Worm (Caenorhabditis elegans) whole organism, L1 larva: Measurements from ENCODE around the gene pkc-3.
A peak's percentile ranks its signal among the peaks of the same experiment; 100 is the strongest.

Experiments used
- C16A3.4 ChIP-seq: fragments of 150-350 bp; optimal IDR thresholded peaks from 2 replicates; lab custom pipeline; 2014; ENCODE audit warnings: missing biosample characterization, missing genetic modification characterization
- F16B12.6 ChIP-seq: fragments of 150-350 bp; optimal IDR thresholded peaks from 2 replicates; lab custom pipeline; 2014; ENCODE audit warnings: missing biosample characterization, missing genetic modification characterization
- alr-1 ChIP-seq: fragments of 200-800 bp; sonication (Bioruptor generic); optimal IDR thresholded peaks from 2 replicates; lab custom pipeline; 2018; ENCODE audit warnings: borderline replicate concordance, mild to moderate bottlenecking, missing genetic modification characterization, missing compliant biosample characterization
- aly-2 ChIP-seq: fragments of 150-350 bp; optimal IDR thresholded peaks from 2 replicates; lab custom pipeline; 2014; ENCODE audit warnings: missing biosample characterization, missing genetic modification characterization
- ama-1 ChIP-seq: fragments of 150-350 bp; optimal IDR thresholded peaks from 2 replicates; lab custom pipeline; 2014
- blmp-1 ChIP-seq: fragments of 150-350 bp; optimal IDR thresholded peaks from 2 replicates; lab custom pipeline; 2014; ENCODE audit warnings: missing biosample characterization, missing genetic modification characterization
- ceh-8 ChIP-seq: fragments of 200-800 bp; sonication (Bioruptor generic); optimal IDR thresholded peaks from 2 replicates; lab custom pipeline; 2018; ENCODE audit warnings: mild to moderate bottlenecking, missing genetic modification characterization, moderate library complexity, missing compliant biosample characterization
- ceh-82 ChIP-seq, 3 experiments: fragments of 150-350 bp in 1 of 3; sonication (generic microtip) in 2 of 3; optimal IDR thresholded peaks; 2 replicates each; lab custom pipeline; 2014 to 2017; ENCODE audit warnings: missing biosample characterization in 3 of 3, missing genetic modification characterization in 3 of 3
- ceh-88 ChIP-seq: fragments of 200-800 bp; sonication (Bioruptor generic); IDR thresholded peaks from 2 replicates; pipeline ENCODE4 v1.3.6; 2022; ENCODE audit warnings: missing genetic modification characterization, missing compliant biosample characterization
- dpl-1 ChIP-seq, 3 experiments: fragments of 150-350 bp in 2 of 3; sonication (generic microtip) in 1 of 3; optimal IDR thresholded peaks; 2 replicates each; lab custom pipeline; 2014 to 2017; ENCODE audit warnings: missing biosample characterization in 3 of 3, missing genetic modification characterization in 3 of 3, missing genetic modification reagents in 3 of 3
- dsc-1 ChIP-seq: sonication (generic microtip); optimal IDR thresholded peaks from 2 replicates; lab custom pipeline; 2016; ENCODE audit warnings: mild to moderate bottlenecking, missing genetic modification characterization, missing compliant biosample characterization
- efl-1 ChIP-seq, 4 experiments: fragments of 150-350 bp; optimal IDR thresholded peaks in 3 of 4; peaks in 1 of 4; 1 replicate in 1 of 4; 2 replicates in 3 of 4; lab custom pipeline; 2014; ENCODE audit warnings: missing biosample characterization in 2 of 4, missing genetic modification characterization in 2 of 4, missing genetic modification reagents in 2 of 4
- egl-13 ChIP-seq: sonication (generic microtip); optimal IDR thresholded peaks from 2 replicates; lab custom pipeline; 2016; ENCODE audit warnings: missing genotype, missing genetic modification reagents, missing genetic modification characterization, missing compliant biosample characterization
- egl-27 ChIP-seq, 2 experiments: fragments of 150-350 bp in 1 of 2; sonication (generic microtip); optimal IDR thresholded peaks; 3 replicates each; lab custom pipeline; 2017 to 2018; ENCODE audit warnings: missing biosample characterization in 2 of 2, missing genetic modification characterization in 2 of 2, missing genetic modification reagents in 2 of 2
- elt-2 ChIP-seq: sonication (generic microtip); optimal IDR thresholded peaks from 2 replicates; lab custom pipeline; 2016; ENCODE audit warnings: missing genetic modification characterization, mild to moderate bottlenecking, inconsistent platforms, missing compliant biosample characterization, missing genetic modification reagents
- ets-5 ChIP-seq: fragments of 200-800 bp; sonication (Bioruptor generic); IDR thresholded peaks from 2 replicates; pipeline ENCODE4 v1.3.6; 2022; ENCODE audit warnings: missing genetic modification characterization, missing compliant biosample characterization
- fkh-10 ChIP-seq: sonication (generic microtip); optimal IDR thresholded peaks from 2 replicates; lab custom pipeline; 2017; ENCODE audit warnings: missing biosample characterization, missing genetic modification reagents, missing genetic modification characterization
- fkh-8 ChIP-seq: sonication (generic microtip); optimal IDR thresholded peaks from 2 replicates; lab custom pipeline; 2016; ENCODE audit warnings: mild to moderate bottlenecking, missing genetic modification characterization, missing compliant biosample characterization
- fos-1 ChIP-seq: fragments of 150-350 bp; optimal IDR thresholded peaks from 2 replicates; lab custom pipeline; 2014; ENCODE audit warnings: missing biosample characterization, missing genetic modification characterization
- hlh-17 ChIP-seq: fragments of 200-800 bp; sonication (Bioruptor generic); optimal IDR thresholded peaks from 2 replicates; lab custom pipeline; 2018; ENCODE audit warnings: missing genetic modification characterization, mild to moderate bottlenecking, missing compliant biosample characterization, moderate library complexity, borderline replicate concordance
- hpl-2 ChIP-seq: fragments of 150-350 bp; optimal IDR thresholded peaks from 2 replicates; lab custom pipeline; 2014; ENCODE audit warnings: missing biosample characterization, missing genetic modification reagents, missing genetic modification characterization
- isw-1 ChIP-seq: fragments of 200-800 bp; sonication (Bioruptor generic); IDR thresholded peaks from 2 replicates; pipeline ENCODE4 v1.3.6; 2022; ENCODE audit warnings: missing genetic modification characterization, missing compliant biosample characterization
- jun-1 ChIP-seq: fragments of 150-350 bp; optimal IDR thresholded peaks from 2 replicates; lab custom pipeline; 2014; ENCODE audit warnings: missing biosample characterization, missing genetic modification reagents, missing genetic modification characterization
- lin-13 ChIP-seq: fragments of 150-350 bp; optimal IDR thresholded peaks from 2 replicates; lab custom pipeline; 2014; ENCODE audit warnings: missing biosample characterization, missing genetic modification reagents, missing genetic modification characterization
- lin-14 ChIP-seq: fragments of 200-800 bp; sonication (Bioruptor generic); optimal IDR thresholded peaks from 2 replicates; lab custom pipeline; 2018; ENCODE audit warnings: mild to moderate bottlenecking, missing genetic modification characterization, moderate library complexity, missing compliant biosample characterization
- lin-35 ChIP-seq, 2 experiments: fragments of 150-350 bp; optimal IDR thresholded peaks; 2 replicates each; lab custom pipeline; 2014; ENCODE audit warnings: missing biosample characterization in 2 of 2, missing genetic modification characterization in 2 of 2, missing genetic modification reagents in 2 of 2
- lsy-2 ChIP-seq, 2 experiments: fragments of 150-350 bp; optimal IDR thresholded peaks; 2 replicates each; lab custom pipeline; 2014; ENCODE audit warnings: missing biosample characterization in 2 of 2, missing genetic modification characterization in 2 of 2
- mab-9 ChIP-seq: fragments of 200-800 bp; sonication (Bioruptor generic); IDR thresholded peaks from 2 replicates; pipeline ENCODE4 v1.3.6; 2022; ENCODE audit warnings: missing genetic modification reagents, missing genetic modification characterization, missing compliant biosample characterization
- mef-2 ChIP-seq: fragments of 150-350 bp; optimal IDR thresholded peaks from 2 replicates; lab custom pipeline; 2014; ENCODE audit warnings: missing biosample characterization, missing genetic modification characterization
- mep-1 ChIP-seq: fragments of 150-350 bp; optimal IDR thresholded peaks from 2 replicates; lab custom pipeline; 2014; ENCODE audit warnings: missing biosample characterization, missing genetic modification characterization
- nhr-11 ChIP-seq: fragments of 150-350 bp; optimal IDR thresholded peaks from 2 replicates; lab custom pipeline; 2014; ENCODE audit warnings: missing biosample characterization, missing genetic modification characterization
- nhr-28 ChIP-seq: fragments of 150-350 bp; optimal IDR thresholded peaks from 2 replicates; lab custom pipeline; 2014; ENCODE audit warnings: missing biosample characterization, missing genetic modification characterization
- nhr-47 ChIP-seq: sonication (generic microtip); optimal IDR thresholded peaks from 2 replicates; lab custom pipeline; 2016; ENCODE audit warnings: mild to moderate bottlenecking, missing genetic modification characterization, moderate library complexity, missing compliant biosample characterization
- nhr-71 ChIP-seq: sonication (generic microtip); optimal IDR thresholded peaks from 2 replicates; lab custom pipeline; 2016; ENCODE audit warnings: mild to moderate bottlenecking, missing genetic modification characterization, moderate library complexity, missing compliant biosample characterization
- nhr-84 ChIP-seq: sonication (generic microtip); optimal IDR thresholded peaks from 2 replicates; lab custom pipeline; 2017; ENCODE audit warnings: missing biosample characterization, missing genetic modification characterization
- nhr-85 ChIP-seq: sonication (generic microtip); peaks from one replicate; lab custom pipeline; 2016; ENCODE audit warnings: missing genetic modification characterization, inconsistent platforms, missing compliant biosample characterization
- pax-3 ChIP-seq: fragments of 200-800 bp; sonication (Bioruptor generic); optimal IDR thresholded peaks from 2 replicates; lab custom pipeline; 2018; ENCODE audit warnings: mild to moderate bottlenecking, missing genetic modification characterization, moderate library complexity, missing compliant biosample characterization
- snu-23 ChIP-seq: sonication (generic microtip); optimal IDR thresholded peaks from 2 replicates; lab custom pipeline; 2016; ENCODE audit warnings: missing genetic modification characterization, missing compliant biosample characterization
- sox-4 ChIP-seq: sonication (generic microtip); optimal IDR thresholded peaks from 2 replicates; lab custom pipeline; 2016; ENCODE audit warnings: missing genetic modification characterization, missing compliant biosample characterization
- sptf-1 ChIP-seq: fragments of 150-350 bp; optimal IDR thresholded peaks from 2 replicates; lab custom pipeline; 2014; ENCODE audit warnings: missing biosample characterization, missing genetic modification characterization
- swsn-7 ChIP-seq: sonication (generic microtip); optimal IDR thresholded peaks from 2 replicates; lab custom pipeline; 2016; ENCODE audit warnings: missing genetic modification characterization, missing compliant biosample characterization
- tbx-2 ChIP-seq: sonication (generic microtip); optimal IDR thresholded peaks from 2 replicates; lab custom pipeline; 2016; ENCODE audit warnings: missing genetic modification characterization, missing compliant biosample characterization
- tlp-1 ChIP-seq: fragments of 150-350 bp; optimal IDR thresholded peaks from 2 replicates; lab custom pipeline; 2014; ENCODE audit warnings: missing biosample characterization, missing genetic modification characterization
- unc-86 ChIP-seq: sonication (generic microtip); optimal IDR thresholded peaks from 2 replicates; lab custom pipeline; 2016; ENCODE audit warnings: missing genetic modification characterization, missing compliant biosample characterization
- xbp-1 ChIP-seq: sonication (generic microtip); optimal IDR thresholded peaks from 2 replicates; lab custom pipeline; 2016; ENCODE audit warnings: missing genetic modification characterization, missing compliant biosample characterization
- zip-4 ChIP-seq: fragments of 200-800 bp; sonication (Bioruptor generic); optimal IDR thresholded peaks from 2 replicates; lab custom pipeline; 2018; ENCODE audit warnings: mild to moderate bottlenecking, missing genetic modification characterization, moderate library complexity, missing compliant biosample characterization

Gene pkc-3

DNA sequence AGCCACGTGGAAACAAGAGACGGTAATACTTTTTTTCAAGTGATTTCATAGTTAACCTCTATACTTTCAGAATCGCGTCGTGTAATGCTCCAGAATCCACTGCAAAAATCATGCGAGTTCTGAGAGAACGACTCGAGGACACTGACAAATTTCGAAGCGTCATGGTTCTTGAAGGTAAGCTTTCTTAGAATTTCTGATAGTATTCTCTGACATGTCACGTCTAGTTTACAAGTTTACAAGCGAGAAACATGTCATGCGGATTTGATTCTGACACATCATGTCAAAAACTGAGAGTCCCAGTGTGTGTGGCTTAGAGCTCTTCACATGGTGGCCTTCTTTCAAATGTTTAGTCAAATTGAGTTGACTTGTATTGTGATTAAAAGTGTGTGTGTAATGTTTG is 45.2 kb upstream of the pkc-3 start (continued):
- TF ChIP-seq nhr-28 (tag; lab: Kevin White, UChicago) (no peak), hlh-17 (GFP tag; lab: Kevin White, UChicago) (no peak), lsy-2 (tag; optimal IDR thresholded peaks at IDR 0.05; lab: Kevin White, UChicago) (peak in 1 of 2 experiments; percentile 13), elt-2 (no peak), dsc-1 (peak; percentile 67), nhr-11 (tag; lab: Kevin White, UChicago) (peak; percentile 11), lin-14 (GFP tag; lab: Kevin White, UChicago) (peak; percentile 38), ets-5 (GFP tag; lab: Robert Waterston, UW) (no peak)

DNA sequence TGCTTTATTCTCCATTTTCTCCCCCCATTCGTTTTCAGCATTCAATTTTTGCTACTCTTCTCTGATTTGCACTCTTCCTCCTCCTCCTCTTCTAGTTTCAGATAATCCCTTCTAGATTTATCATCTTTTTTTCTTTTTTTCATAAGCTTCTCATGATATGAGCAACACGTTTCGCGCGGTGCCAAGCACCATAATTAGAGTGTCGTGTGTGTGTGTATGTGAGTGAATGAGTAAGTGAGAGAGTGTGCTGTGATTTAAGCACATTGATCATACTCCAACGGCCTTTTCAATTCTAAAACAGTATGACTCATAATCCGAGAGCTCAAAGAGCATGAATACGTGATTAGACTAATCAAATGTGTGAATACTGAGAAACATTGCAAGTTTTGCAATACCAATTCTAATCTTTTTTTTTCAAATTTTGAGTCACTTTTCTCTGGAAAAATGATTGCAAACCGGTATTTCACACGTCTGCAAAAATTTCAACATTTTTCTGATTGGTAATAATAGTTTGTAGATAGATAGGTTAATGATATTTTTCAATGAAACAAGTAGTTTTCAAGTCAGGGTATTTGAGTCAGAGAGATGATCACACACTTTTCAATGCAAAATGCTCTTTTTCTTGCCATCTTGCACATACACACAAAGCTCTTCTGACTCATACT is 44.3 kb upstream of the pkc-3 start:
- TF ChIP-seq jun-1 (tag; lab: Kevin White, UChicago) (peak; percentile 58), fkh-8 (peak; percentile 85), nhr-84 (tag; lab: Kevin White, UChicago) (no peak), aly-2 (tag; lab: Kevin White, UChicago) (peak; percentile 34), xbp-1 (tag; lab: Kevin White, UChicago) (no peak), ceh-88 (GFP tag; lab: Robert Waterston, UW) (0 out of 2 replicates have a peak, but pooled peaks have one; percentile 13), zip-4 (GFP tag; lab: Kevin White, UChicago) (peak; percentile 17), mef-2 (tag; lab: Kevin White, UChicago) (peak; percentile 14), tlp-1 (tag; lab: Kevin White, UChicago) (no peak), sox-4 (peak; percentile 14), efl-1 (optimal IDR thresholded peaks at IDR 0.05; lab: Kevin White, UChicago) (no peak), efl-1 (GFP tag; optimal IDR thresholded peaks at IDR 0.05 in 1 of 2; lab: Kevin White, UChicago) (peak in 1 of 2 experiments; percentile 38), ceh-8 (GFP tag; lab: Kevin White, UChicago) (no peak), dsc-1 (peak; percentile 95), nhr-85 (tag; lab: Kevin White, UChicago) (peak; percentile 42), pax-3 (tag; lab: Kevin White, UChicago) (peak; percentile 65), C16A3.4 (tag; lab: Kevin White, UChicago) (no peak), fos-1 (tag; lab: Kevin White, UChicago) (peak; percentile 58), nhr-47 (tag; lab: Kevin White, UChicago) (peak; percentile 53)

DNA sequence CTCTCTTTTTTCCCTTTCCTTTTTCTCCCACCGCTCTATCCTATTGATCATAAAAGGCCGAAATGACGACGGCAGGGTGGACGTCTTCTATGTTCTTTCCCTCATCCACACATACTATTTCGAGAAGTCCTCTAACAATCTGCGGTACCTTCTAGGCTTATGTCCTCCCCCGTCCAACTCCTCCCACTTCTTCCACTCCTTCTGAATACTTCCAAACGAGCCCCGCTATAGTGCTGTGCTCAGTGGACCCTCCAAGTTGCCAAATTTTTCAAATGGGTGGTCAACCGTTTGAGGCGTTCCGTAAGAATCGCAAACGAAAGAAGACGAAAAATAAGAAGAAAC is 43.8 kb upstream of the pkc-3 start:
- TF ChIP-seq mep-1 (tag; lab: Kevin White, UChicago) (peak; percentile 31), hpl-2 (no peak), snu-23 (GFP tag; lab: Kevin White, UChicago) (peak; percentile 49), lin-35 (GFP tag; optimal IDR thresholded peaks at IDR 0.05; lab: Kevin White, UChicago) (peak in 1 of 2 experiments; percentile 28), ama-1 (no peak), alr-1 (tag; lab: Kevin White, UChicago) (no peak), unc-86 (peak; percentile 70), ceh-82 (tag; optimal IDR thresholded peaks at IDR 0.05; lab: Kevin White, UChicago) (peak; percentile 1 to 75 (median 60)), pax-3 (tag; lab: Kevin White, UChicago) (no peak), F16B12.6 (tag; lab: Kevin White, UChicago) (no peak), tlp-1 (tag; lab: Kevin White, UChicago) (no peak), blmp-1 (tag; lab: Kevin White, UChicago) (peak; percentile 94), swsn-7 (tag; lab: Kevin White, UChicago) (peak; percentile 44), fos-1 (tag; lab: Kevin White, UChicago) (peak; percentile 6), tbx-2 (tag; lab: Kevin White, UChicago) (peak; percentile 37), sptf-1 (tag; lab: Kevin White, UChicago) (no peak), C16A3.4 (tag; lab: Kevin White, UChicago) (peak; percentile 6), fkh-8 (peak; percentile 53), egl-13 (tag; lab: Kevin White, UChicago) (peak; percentile 31), isw-1 (GFP tag; lab: Robert Waterston, UW) (peak; percentile 28), fkh-10 (GFP tag; lab: Kevin White, UChicago) (peak; percentile 69), ceh-88 (GFP tag; lab: Robert Waterston, UW) (peak; percentile 44; the same call in 1 of the 2 replicates), egl-27 (tag; optimal IDR thresholded peaks at IDR 0.05; lab: Kevin White, UChicago) (no peak), lin-14 (GFP tag; lab: Kevin White, UChicago) (peak; percentile 91), lin-13 (GFP tag; lab: Kevin White, UChicago) (peak; percentile 43), efl-1 (optimal IDR thresholded peaks at IDR 0.05; lab: Kevin White, UChicago) (peak; percentile 32 to 38), efl-1 (GFP tag; optimal IDR thresholded peaks at IDR 0.05 in 1 of 2; lab: Kevin White, UChicago) (peak in 1 of 2 experiments; percentile 82), nhr-85 (tag; lab: Kevin White, UChicago) (no peak), mab-9 (GFP tag; lab: Robert Waterston, UW) (peak; percentile 49; the same call in 1 of the 2 replicates), nhr-71 (peak; percentile 51), zip-4 (GFP tag; lab: Kevin White, UChicago) (no peak), dpl-1 (GFP tag; optimal IDR thresholded peaks at IDR 0.05; lab: Kevin White, UChicago) (no peak), lsy-2 (tag; optimal IDR thresholded peaks at IDR 0.05; lab: Kevin White, UChicago) (peak; percentile 34 to 52)
